Fruit fly (Drosophila melanogaster): ENCODE data around the gene CG8675.

CG8675 gene

dm6 chrX:17292050-17292730 lies 42.9 kb upstream of the CG8675 start (continued):
- TF ChIP-seq CrebA (GFP tag; optimal IDR thresholded peaks at IDR 0.05; ENCODE audit: borderline replicate concordance) (no peak), CG32264 (GFP tag; optimal IDR thresholded peaks at IDR 0.05) (peak; percentile 30), Rel (GFP tag; optimal IDR thresholded peaks at IDR 0.05) (no peak), Rel (tag; optimal IDR thresholded peaks at IDR 0.05) (peak; percentile 11)

DNA sequence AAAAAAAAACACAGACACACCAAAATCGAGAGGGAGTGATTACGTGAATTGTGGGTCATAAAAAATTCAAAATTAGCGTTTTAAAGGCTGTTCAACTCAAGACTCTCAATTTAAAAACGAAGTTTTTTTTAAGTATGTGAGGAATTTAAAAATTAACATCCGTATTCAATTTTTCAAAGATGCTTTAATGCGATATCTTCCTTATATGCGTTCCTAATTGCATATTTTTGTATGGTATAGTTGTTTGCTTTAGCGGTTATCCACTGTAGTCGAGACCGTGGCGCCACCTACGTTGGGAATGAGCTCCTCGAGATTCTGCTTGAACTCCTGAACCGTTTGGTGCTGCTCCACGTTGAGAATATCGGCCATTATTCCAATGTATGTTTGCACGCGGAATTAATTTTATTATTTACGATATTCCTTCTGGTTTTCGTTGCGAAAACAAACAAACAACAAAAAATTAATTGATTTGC lies 41.7 kb upstream of the CG8675 start:
- TF ChIP-seq foxo (GFP tag; optimal IDR thresholded peaks at IDR 0.05) (peak in 1 of 2 experiments; percentile 31), jim (GFP tag; optimal IDR thresholded peaks at IDR 0.05) (no peak), rgr (GFP tag; optimal IDR thresholded peaks at IDR 0.05) (peak; percentile 16)

dm6 chrX:17290154-17290959 lies 41.1 kb upstream of the CG8675 start:
- TF ChIP-seq lola (GFP tag; optimal IDR thresholded peaks at IDR 0.05) (no peak), CG9705 (GFP tag; optimal IDR thresholded peaks at IDR 0.05) (no peak), woc (GFP tag; optimal IDR thresholded peaks at IDR 0.05) (no peak), Vsx2 (GFP tag; optimal IDR thresholded peaks at IDR 0.05; ENCODE audit: partially characterized antibody) (no peak), HLH106 (tag; optimal IDR thresholded peaks at IDR 0.05) (no peak), usp (GFP tag; optimal IDR thresholded peaks at IDR 0.05) (no peak), sv (GFP tag; optimal IDR thresholded peaks at IDR 0.05) (no peak), Hr83 (GFP tag; optimal IDR thresholded peaks at IDR 0.05; ENCODE audit: poor library complexity, severe bottlenecking) (no peak), foxo (GFP tag; optimal IDR thresholded peaks at IDR 0.05) (peak in 1 of 2 experiments; percentile 20), fru (GFP tag; optimal IDR thresholded peaks at IDR 0.05) (peak; percentile 4), Jra (GFP tag; optimal IDR thresholded peaks at IDR 0.05) (no peak), Dfd (GFP tag; optimal IDR thresholded peaks at IDR 0.05) (no peak), br (GFP tag; optimal IDR thresholded peaks at IDR 0.05) (no peak), Abd-B (GFP tag; optimal IDR thresholded peaks at IDR 0.05) (no peak), CrebA (GFP tag; optimal IDR thresholded peaks at IDR 0.05; ENCODE audit: borderline replicate concordance) (no peak), pan (optimal IDR thresholded peaks at IDR 0.05) (no peak), dl (GFP tag; optimal IDR thresholded peaks at IDR 0.05; ENCODE audit: insufficient read depth in 1 of 2, partially characterized antibody in 2 of 2) (no peak), Rel (GFP tag; optimal IDR thresholded peaks at IDR 0.05) (no peak), Rel (tag; optimal IDR thresholded peaks at IDR 0.05) (peak; percentile 98), sage (GFP tag; optimal IDR thresholded peaks at IDR 0.05) (no peak), Myc (optimal IDR thresholded peaks at IDR 0.05) (no peak), Mio (GFP tag; optimal IDR thresholded peaks at IDR 0.05) (no peak), psq (GFP tag; optimal IDR thresholded peaks at IDR 0.05) (no peak), CG32264 (GFP tag; optimal IDR thresholded peaks at IDR 0.05) (no peak), Dif (GFP tag; optimal IDR thresholded peaks at IDR 0.05; ENCODE audit: partially characterized antibody) (no peak), ey (GFP tag; optimal IDR thresholded peaks at IDR 0.05) (no peak), dmrt93B (GFP tag; optimal IDR thresholded peaks at IDR 0.05) (no peak), N (GFP tag; optimal IDR thresholded peaks at IDR 0.05) (no peak), h (GFP tag; optimal IDR thresholded peaks at IDR 0.05) (peak; percentile 60), Hr78 (GFP tag; optimal IDR thresholded peaks at IDR 0.05) (no peak)

DNA sequence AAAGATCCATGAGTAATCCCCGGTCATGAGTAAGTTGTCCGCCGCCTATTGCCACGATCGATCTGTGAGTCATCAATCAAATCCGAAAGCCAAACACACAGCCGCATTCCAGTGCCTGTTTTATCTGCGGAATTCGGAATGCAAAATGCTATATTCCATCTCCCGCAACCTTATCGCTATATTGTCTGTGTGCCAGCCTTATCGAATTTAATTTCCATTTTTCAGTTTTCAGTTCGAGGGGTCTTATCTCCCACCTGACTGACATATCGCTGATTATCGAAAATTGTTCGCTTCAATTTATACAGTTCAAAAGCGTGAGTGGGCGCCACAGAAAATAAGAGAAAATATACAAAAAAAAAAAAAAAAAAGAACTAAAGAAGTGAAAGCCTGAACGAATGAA lies 39.9 kb upstream of the CG8675 start:
- TF ChIP-seq sage (GFP tag; optimal IDR thresholded peaks at IDR 0.05) (no peak), Sp1 (GFP tag; optimal IDR thresholded peaks at IDR 0.05) (no peak), Rel (GFP tag; optimal IDR thresholded peaks at IDR 0.05) (no peak), Rel (tag; optimal IDR thresholded peaks at IDR 0.05) (peak; percentile 62), rgr (GFP tag; optimal IDR thresholded peaks at IDR 0.05) (no peak), Dfd (GFP tag; optimal IDR thresholded peaks at IDR 0.05) (no peak), Hr83 (GFP tag; optimal IDR thresholded peaks at IDR 0.05; ENCODE audit: poor library complexity, severe bottlenecking) (no peak), dsf (GFP tag; optimal IDR thresholded peaks at IDR 0.05; ENCODE audit: borderline replicate concordance) (no peak), N (GFP tag; optimal IDR thresholded peaks at IDR 0.05) (no peak), Abd-B (GFP tag; optimal IDR thresholded peaks at IDR 0.05) (no peak), jim (GFP tag; optimal IDR thresholded peaks at IDR 0.05) (no peak), psq (GFP tag; optimal IDR thresholded peaks at IDR 0.05) (no peak), h (GFP tag; optimal IDR thresholded peaks at IDR 0.05) (peak; percentile 30)

Data from whole organism, wandering third instar larva.